Worm (Caenorhabditis elegans) whole organism, young adult: Measurements from ENCODE around the gene T24E12.6.

Experiments used
- B0019.2 ChIP-seq: fragments of 200-800 bp; sonication (Bioruptor generic); conservative IDR thresholded peaks from 2 replicates; pipeline ENCODE4 v1.3.6; 2022; ENCODE audit warnings: missing genetic modification reagents, missing genetic modification characterization, missing compliant biosample characterization
- B0336.3 ChIP-seq: fragments of 200-800 bp; sonication (Bioruptor generic); IDR thresholded peaks from 2 replicates; pipeline ENCODE4 v1.3.6; 2022; ENCODE audit warnings: missing genetic modification characterization, missing compliant biosample characterization
- F10E7.11 ChIP-seq: sonication (generic microtip); optimal IDR thresholded peaks from 2 replicates; lab custom pipeline; 2017; ENCODE audit warnings: mild to moderate bottlenecking, missing genetic modification characterization, moderate library complexity, missing compliant biosample characterization
- F37B4.10 ChIP-seq: fragments of 200-800 bp; sonication (Bioruptor generic); IDR thresholded peaks from 2 replicates; pipeline ENCODE4 v1.3.6; 2022; ENCODE audit warnings: missing genetic modification characterization, missing compliant biosample characterization
- F39B2.1 ChIP-seq: fragments of 200-800 bp; sonication (Bioruptor generic); IDR thresholded peaks from 2 replicates; pipeline ENCODE4 v1.3.6; 2022; ENCODE audit warnings: missing genetic modification reagents, missing genetic modification characterization, missing compliant biosample characterization
- F49E8.2 ChIP-seq: sonication (generic microtip); optimal IDR thresholded peaks from 3 replicates; lab custom pipeline; 2017; ENCODE audit warnings: missing genetic modification characterization, mild to moderate bottlenecking, missing compliant biosample characterization, antibody characterized with exemption, moderate library complexity; ENCODE audit not compliant: insufficient read depth
- F57A8.1 ChIP-seq: fragments of 200-800 bp; sonication (Bioruptor generic); optimal IDR thresholded peaks from 2 replicates; lab custom pipeline; 2018; ENCODE audit warnings: mild to moderate bottlenecking, missing genetic modification characterization, moderate library complexity, missing compliant biosample characterization
- F57C9.4 ChIP-seq: sonication (generic microtip); optimal IDR thresholded peaks from 2 replicates; lab custom pipeline; 2017; ENCODE audit warnings: mild to moderate bottlenecking, missing genetic modification characterization, missing compliant biosample characterization
- K11D2.4 ChIP-seq: fragments of 200-800 bp; sonication (Bioruptor generic); IDR thresholded peaks from 2 replicates; pipeline ENCODE4 v1.3.6; 2022; ENCODE audit warnings: missing genetic modification reagents, missing genetic modification characterization, missing compliant biosample characterization
- Y95B8A.8 ChIP-seq: fragments of 200-800 bp; sonication (Bioruptor generic); IDR thresholded peaks from 2 replicates; pipeline ENCODE4 v1.3.6; 2022; ENCODE audit warnings: missing genetic modification reagents, missing genetic modification characterization, missing compliant biosample characterization
- ama-1 ChIP-seq, 3 experiments: fragments of 150-350 bp in 1 of 3; sonication (generic microtip) in 2 of 3; optimal IDR thresholded peaks; 2 replicates each; lab custom pipeline; 2014 to 2018; ENCODE audit warnings: missing biosample characterization in 2 of 3, missing genetic modification characterization in 2 of 3, missing genetic modification reagents in 2 of 3
- athp-1 ChIP-seq: sonication (generic microtip); optimal IDR thresholded peaks from 2 replicates; lab custom pipeline; 2017; ENCODE audit warnings: mild to moderate bottlenecking, missing genetic modification characterization, missing compliant biosample characterization
- bed-1 ChIP-seq: fragments of 200-800 bp; sonication (Bioruptor generic); IDR thresholded peaks from 2 replicates; pipeline ENCODE4 v1.3.6; 2022; ENCODE audit warnings: missing genetic modification reagents, missing genetic modification characterization, missing compliant biosample characterization
- bed-2 ChIP-seq: fragments of 200-800 bp; sonication (Bioruptor generic); IDR thresholded peaks from 2 replicates; pipeline ENCODE4 v1.3.6; 2022; ENCODE audit warnings: missing genetic modification reagents, missing genetic modification characterization, missing compliant biosample characterization
- ceh-58 ChIP-seq: fragments of 200-800 bp; sonication (Bioruptor generic); IDR thresholded peaks from 2 replicates; pipeline ENCODE4 v1.3.6; 2022; ENCODE audit warnings: missing genetic modification characterization, missing compliant biosample characterization
- dox-1 ChIP-seq: fragments of 200-800 bp; sonication (Bioruptor generic); IDR thresholded peaks from 2 replicates; pipeline ENCODE4 v1.3.6; 2022; ENCODE audit warnings: missing genetic modification reagents, missing genetic modification characterization, missing compliant biosample characterization
- fkh-3 ChIP-seq: sonication (generic microtip); optimal IDR thresholded peaks from 2 replicates; lab custom pipeline; 2016; ENCODE audit warnings: mild to moderate bottlenecking, missing genetic modification characterization, missing compliant biosample characterization
- him-1 ChIP-seq: sonication (generic microtip); optimal IDR thresholded peaks from 2 replicates; lab custom pipeline; 2016; ENCODE audit warnings: missing genotype, missing genetic modification reagents, missing genetic modification characterization, missing compliant biosample characterization
- hlh-12 ChIP-seq: sonication (generic microtip); optimal IDR thresholded peaks from 2 replicates; lab custom pipeline; 2016; ENCODE audit warnings: missing genetic modification characterization, missing compliant biosample characterization
- let-607 ChIP-seq, 2 experiments: fragments of 200-800 bp in 1 of 2; sonication (Bioruptor generic) in 1 of 2; sonication (generic microtip) in 1 of 2; optimal IDR thresholded peaks; 2 replicates each; lab custom pipeline; 2016 to 2018; ENCODE audit warnings: mild to moderate bottlenecking in 2 of 2, missing compliant biosample characterization in 2 of 2, missing genetic modification characterization in 2 of 2, moderate library complexity in 2 of 2, missing genotype in 1 of 2
- madf-8 ChIP-seq: fragments of 200-800 bp; sonication (Bioruptor generic); conservative IDR thresholded peaks from 2 replicates; pipeline ENCODE4 v1.3.6; 2022; ENCODE audit warnings: missing genetic modification reagents, missing genetic modification characterization, missing compliant biosample characterization
- nfya-1 ChIP-seq: sonication (generic microtip); optimal IDR thresholded peaks from 2 replicates; lab custom pipeline; 2017; ENCODE audit warnings: antibody characterized with exemption, missing compliant biosample characterization, missing genetic modification characterization, borderline replicate concordance; ENCODE audit not compliant: insufficient read depth
- rec-8 ChIP-seq, 2 experiments: sonication (generic microtip); optimal IDR thresholded peaks; 2 replicates each; lab custom pipeline; 2016; ENCODE audit warnings: mild to moderate bottlenecking in 2 of 2, missing genetic modification characterization in 2 of 2, missing genetic modification reagents in 2 of 2, missing genotype in 2 of 2, missing biosample characterization in 1 of 2, missing compliant biosample characterization in 1 of 2, moderate library complexity in 1 of 2
- repo-1 ChIP-seq: sonication (generic microtip); optimal IDR thresholded peaks from 2 replicates; lab custom pipeline; 2017; ENCODE audit warnings: mild to moderate bottlenecking, missing genetic modification characterization, missing compliant biosample characterization
- sdz-38 ChIP-seq: sonication (generic microtip); optimal IDR thresholded peaks from 2 replicates; lab custom pipeline; 2016; ENCODE audit warnings: missing genotype, missing genetic modification characterization, missing compliant biosample characterization
- sea-2 ChIP-seq: fragments of 200-800 bp; sonication (Bioruptor generic); IDR thresholded peaks from 2 replicates; pipeline ENCODE4 v1.3.6; 2022; ENCODE audit warnings: missing genetic modification characterization, missing compliant biosample characterization
- snpc-4 ChIP-seq, 5 experiments: fragments of 150-350 bp in 1 of 5; sonication (generic microtip) in 4 of 5; optimal IDR thresholded peaks; 2 replicates each; lab custom pipeline; 2014 to 2018; ENCODE audit warnings: missing genetic modification characterization in 5 of 5, missing biosample characterization in 3 of 5, antibody characterized with exemption in 2 of 5, mild to moderate bottlenecking in 2 of 5, missing compliant biosample characterization in 2 of 5, missing genotype in 2 of 5, moderate library complexity in 2 of 5, missing genetic modification reagents in 1 of 5
- somi-1 ChIP-seq: fragments of 200-800 bp; sonication (Bioruptor generic); optimal IDR thresholded peaks from 2 replicates; lab custom pipeline; 2018; ENCODE audit warnings: mild to moderate bottlenecking, missing genetic modification characterization, missing compliant biosample characterization
- unc-62 ChIP-seq: fragments of 150-350 bp; optimal IDR thresholded peaks from 2 replicates; lab custom pipeline; 2014; ENCODE audit warnings: missing biosample characterization, missing genetic modification reagents, missing genetic modification characterization
- zfh-2 ChIP-seq: fragments of 200-800 bp; sonication (Bioruptor generic); conservative IDR thresholded peaks from 2 replicates; pipeline ENCODE4 v1.3.6; 2022; ENCODE audit warnings: missing genetic modification reagents, missing genetic modification characterization, missing compliant biosample characterization
- ztf-22 ChIP-seq: fragments of 200-800 bp; sonication (Bioruptor generic); optimal IDR thresholded peaks from 2 replicates; lab custom pipeline; 2018; ENCODE audit warnings: mild to moderate bottlenecking, missing genetic modification characterization, moderate library complexity, missing compliant biosample characterization

Gene T24E12.6

DNA sequence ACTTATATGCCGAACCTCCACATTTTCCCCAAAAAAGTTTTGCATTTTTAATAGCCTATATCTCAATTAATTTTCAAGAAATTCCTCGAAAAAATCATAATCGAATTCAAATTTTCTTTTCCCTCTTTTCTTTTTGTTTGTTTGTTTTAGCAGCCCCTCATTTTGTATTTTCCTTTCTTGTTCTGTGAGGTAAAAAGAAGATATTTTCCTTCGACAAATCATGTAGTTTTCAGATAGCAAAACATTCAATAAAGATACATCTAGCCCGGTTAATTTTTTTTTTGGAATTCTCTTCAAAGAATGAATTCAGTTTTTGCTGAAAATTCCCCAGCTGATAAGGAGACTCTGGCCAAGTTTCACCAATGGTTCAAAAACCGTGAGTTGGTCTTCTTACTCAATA, 14.2 kb upstream of the T24E12.6 start, which contains the start of gene T24E12.3:
TSS of gene T24E12.3 (plus strand) at position 301 of the 400 bp plus-strand sequence.
- no peak for TF ChIP-seq F10E7.11 (tag; lab: Kevin White, UChicago)
- TF ChIP-seq snpc-4 (GFP tag; optimal IDR thresholded peaks at IDR 0.05; lab: Kevin White, UChicago): no peak
- no peak for TF ChIP-seq snpc-4 (tag; optimal IDR thresholded peaks at IDR 0.05; lab: Kevin White, UChicago)
- no peak for TF ChIP-seq Y95B8A.8 (GFP tag; lab: Robert Waterston, UW)
- no peak for TF ChIP-seq rec-8 (tag; optimal IDR thresholded peaks at IDR 0.05; lab: Kevin White, UChicago)

DNA sequence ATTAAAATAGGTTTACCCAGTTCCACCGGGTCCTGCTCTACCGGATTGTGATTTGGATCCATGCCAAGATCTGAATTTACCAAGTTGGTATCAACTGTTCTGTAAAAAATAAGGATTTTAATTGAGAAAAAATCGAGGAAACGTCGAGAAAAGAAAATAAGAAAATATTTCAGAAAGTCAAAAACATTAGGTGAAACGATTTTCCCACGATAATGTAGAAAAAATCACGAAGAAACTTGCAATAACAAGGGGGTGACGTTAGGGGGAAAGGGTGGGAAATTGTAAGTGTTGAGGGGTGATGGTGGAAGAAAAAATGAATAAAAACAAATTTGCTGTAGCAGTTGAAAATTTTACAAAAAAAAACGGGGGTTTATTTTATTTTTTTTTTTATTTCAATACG, 11.6 kb upstream of the T24E12.6 start, which contains the start of gene T24E12.10:
TSS of gene T24E12.10 (minus strand) at position 101 of the 400 bp plus-strand sequence.
- no peak for TF ChIP-seq hlh-12
- TF ChIP-seq madf-8 (GFP tag; lab: Robert Waterston, UW): no peak
- no peak for TF ChIP-seq F57C9.4 (tag; lab: Kevin White, UChicago)
- TF ChIP-seq let-607 (tag; optimal IDR thresholded peaks at IDR 0.05; lab: Kevin White, UChicago): no peak
- no peak for TF ChIP-seq him-1
- TF ChIP-seq sea-2 (GFP tag; lab: Robert Waterston, UW): no peak
- no peak for TF ChIP-seq rec-8 (tag; optimal IDR thresholded peaks at IDR 0.05; lab: Kevin White, UChicago)
- TF ChIP-seq fkh-3 (tag; lab: Kevin White, UChicago): no peak
- no peak for TF ChIP-seq somi-1 (GFP tag; lab: Kevin White, UChicago)
- TF ChIP-seq athp-1 (tag; lab: Kevin White, UChicago): no peak
- no peak for TF ChIP-seq F49E8.2 (tag; lab: Kevin White, UChicago)
- no peak for TF ChIP-seq B0336.3 (GFP tag; lab: Robert Waterston, UW)
- no peak for TF ChIP-seq ceh-58
- no peak for TF ChIP-seq nfya-1 (tag; lab: Kevin White, UChicago)

DNA sequence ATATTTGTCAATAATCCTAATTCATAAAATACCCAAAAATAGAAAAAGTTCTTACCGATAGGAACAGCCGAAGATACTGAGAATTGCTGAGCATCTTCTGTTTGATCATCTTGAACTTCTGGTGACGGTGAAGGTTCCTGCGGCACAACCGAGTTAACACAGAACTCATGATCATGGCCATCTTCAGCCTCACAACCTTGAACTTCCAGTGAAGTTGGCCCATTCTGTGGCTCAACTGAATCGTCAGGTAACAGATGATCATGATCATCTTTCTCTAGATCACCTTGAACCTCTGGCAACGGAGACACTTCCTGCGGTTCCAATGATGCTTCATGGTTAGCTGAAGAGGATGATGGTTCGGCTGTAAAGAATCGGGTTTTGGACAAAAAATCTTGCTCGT, 10.1 kb upstream of the T24E12.6 start:
- TF ChIP-seq ama-1 (optimal IDR thresholded peaks at IDR 0.05; lab: Kevin White, UChicago) (no peak), ama-1 (GFP tag; optimal IDR thresholded peaks at IDR 0.05; lab: Kevin White, UChicago) (no peak), dox-1 (GFP tag; lab: Robert Waterston, UW) (no peak)

- TF ChIP-seq nfya-1 (tag; lab: Kevin White, UChicago) (no peak), bed-2 (GFP tag; lab: Robert Waterston, UW) (no peak)
Measured at ce11 chrII:3764486-3764885, 3.0 kb upstream of the T24E12.6 start, which contains the start of gene srx-112. Gene srx-112, minus strand, starts transcription at chrII:3764586.

DNA sequence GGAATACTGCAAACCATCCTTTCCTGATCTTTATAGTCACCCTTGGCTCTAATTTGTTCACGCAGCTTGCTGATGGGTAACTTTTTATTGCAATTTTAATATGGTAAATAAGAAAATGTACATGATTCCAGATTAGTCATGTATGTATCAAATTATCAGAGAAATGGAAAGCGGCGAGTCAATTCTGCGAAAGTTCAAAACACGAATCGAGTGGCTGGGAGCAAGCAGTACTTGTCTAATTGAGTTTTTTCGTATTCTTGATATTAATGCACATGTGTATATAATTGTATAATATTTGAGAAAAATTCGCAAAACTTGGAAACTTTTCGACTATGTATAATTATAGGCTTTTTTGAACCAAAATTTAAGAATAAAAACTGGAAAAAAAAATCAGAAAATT, 2.5 kb downstream of the T24E12.6 start, which contains the start of gene T24E12.12:
TSS of gene T24E12.12 (plus strand) at position 281 of the 400 bp plus-strand sequence.
- no peak for TF ChIP-seq him-1
- no peak for TF ChIP-seq repo-1 (tag; lab: Kevin White, UChicago)
- TF ChIP-seq snpc-4 (GFP tag; optimal IDR thresholded peaks at IDR 0.05; lab: Kevin White, UChicago): no peak
- TF ChIP-seq snpc-4 (tag; optimal IDR thresholded peaks at IDR 0.05; lab: Kevin White, UChicago): no peak
- no peak for TF ChIP-seq ztf-22 (GFP tag; lab: Kevin White, UChicago)
- no peak for TF ChIP-seq F57A8.1 (GFP tag; lab: Kevin White, UChicago)
- TF ChIP-seq, all 124 proteins: peak for 0

ce11 chrII:3757499-3757898, 4.0 kb downstream of the T24E12.6 start, which contains the start of gene srx-111:
Gene srx-111, plus strand, starts transcription at chrII:3757799.
- TF ChIP-seq F37B4.10 (GFP tag; lab: Robert Waterston, UW) (no peak), unc-62 (no peak)

DNA sequence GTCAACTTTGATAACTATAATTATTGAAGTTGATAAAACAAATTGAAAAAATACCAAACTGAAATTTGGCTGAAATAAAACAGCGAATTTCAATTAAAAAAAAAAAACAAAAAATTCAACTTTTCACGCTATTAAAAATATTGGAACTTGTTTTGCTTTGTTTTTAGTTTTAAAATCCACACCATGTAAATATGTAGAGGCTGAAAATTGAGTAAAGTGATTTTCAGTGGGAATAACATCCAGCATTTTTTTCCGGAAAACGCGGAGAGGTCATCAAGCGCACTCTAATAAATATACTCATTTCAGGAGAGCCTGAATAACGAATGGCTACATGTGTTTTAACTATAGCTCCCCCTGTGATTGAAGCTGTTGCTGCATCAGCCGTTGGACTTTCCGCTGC, 7.9 kb downstream of the T24E12.6 start, which contains the start of gene rcd-1:
TSS of gene rcd-1 (plus strand) at position 301 of the 400 bp plus-strand sequence.
- TF ChIP-seq zfh-2: no peak
- 0 out of 2 replicates have a peak, but pooled peaks have one; percentile 20 for TF ChIP-seq bed-1
- TF ChIP-seq F39B2.1 (GFP tag; lab: Robert Waterston, UW): no peak
- no peak for TF ChIP-seq sdz-38 (tag; lab: Kevin White, UChicago)
- TF ChIP-seq K11D2.4 (GFP tag; lab: Robert Waterston, UW): no peak
- no peak for TF ChIP-seq B0019.2 (GFP tag; lab: Robert Waterston, UW)
